Worm (Caenorhabditis elegans) whole organism, young adult: Measurements from ENCODE around the gene bris-1.

Source experiments
- F49E8.2 ChIP-seq: sonication (generic microtip); optimal IDR thresholded peaks from 3 replicates; lab custom pipeline; 2017; ENCODE audit warnings: missing genetic modification characterization, mild to moderate bottlenecking, missing compliant biosample characterization, antibody characterized with exemption, moderate library complexity; ENCODE audit not compliant: insufficient read depth
- nhr-90 ChIP-seq: sonication (generic microtip); optimal IDR thresholded peaks from 2 replicates; lab custom pipeline; 2016; ENCODE audit warnings: missing genotype, mild to moderate bottlenecking, missing genetic modification characterization, missing compliant biosample characterization
- sea-2 ChIP-seq: fragments of 200-800 bp; sonication (Bioruptor generic); IDR thresholded peaks from 2 replicates; pipeline ENCODE4 v1.3.6; 2022; ENCODE audit warnings: missing genetic modification characterization, missing compliant biosample characterization
- unc-62 ChIP-seq: fragments of 150-350 bp; optimal IDR thresholded peaks from 2 replicates; lab custom pipeline; 2014; ENCODE audit warnings: missing biosample characterization, missing genetic modification reagents, missing genetic modification characterization

DNA sequence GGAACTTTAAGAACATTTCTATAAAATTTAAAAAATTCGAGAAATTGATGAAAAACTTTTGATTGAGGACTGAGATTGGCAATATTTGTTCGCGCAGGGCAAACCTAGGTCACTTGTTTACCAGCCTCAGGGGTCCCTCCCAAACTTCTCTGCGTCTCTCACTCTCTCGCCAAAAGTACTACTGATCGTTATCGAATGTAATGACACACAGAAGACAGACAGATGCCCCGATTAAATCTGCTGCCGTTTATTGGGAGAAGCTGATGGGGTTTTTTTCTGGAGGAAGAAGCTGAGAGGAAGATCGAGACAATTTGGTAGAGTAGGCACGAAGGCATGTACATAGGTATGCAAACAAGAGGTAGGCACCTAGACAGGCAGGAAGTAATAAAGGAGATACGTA is 6.3 kb upstream of the bris-1 start:
- TF ChIP-seq F49E8.2 (tag; lab: Kevin White, UChicago) (no peak), sea-2 (GFP tag; lab: Robert Waterston, UW) (no peak), unc-62 (GFP tag; lab: Kevin White, UChicago) (no peak), nhr-90 (tag; lab: Kevin White, UChicago) (no peak)
